Worm (Caenorhabditis elegans) whole organism, mixed stage, embryonic: ENCODE data around the gene dod-20.

Source experiments
- M03D4.4 ChIP-seq: sonication (generic microtip); optimal IDR thresholded peaks from 2 replicates; lab custom pipeline; 2017; ENCODE audit warnings: mild to moderate bottlenecking, missing genetic modification characterization, missing compliant biosample characterization
- bed-3 ChIP-seq: fragments of 200-800 bp; sonication (Bioruptor generic); optimal IDR thresholded peaks from 3 replicates; lab custom pipeline; 2018; ENCODE audit warnings: mild to moderate bottlenecking, missing genetic modification characterization, moderate library complexity, missing compliant biosample characterization
- blmp-1 ChIP-seq: fragments of 150-350 bp; optimal IDR thresholded peaks from 2 replicates; lab custom pipeline; 2014; ENCODE audit warnings: missing biosample characterization, missing genetic modification characterization
- ceh-39 ChIP-seq: fragments of 150-350 bp; optimal IDR thresholded peaks from 2 replicates; lab custom pipeline; 2014; ENCODE audit warnings: missing biosample characterization, missing genetic modification characterization
- ceh-83 ChIP-seq: fragments of 200-800 bp; sonication (Bioruptor generic); optimal IDR thresholded peaks from 2 replicates; lab custom pipeline; 2018; ENCODE audit warnings: mild to moderate bottlenecking, missing genetic modification characterization, missing compliant biosample characterization
- ces-1 ChIP-seq: fragments of 150-350 bp; optimal IDR thresholded peaks from 2 replicates; lab custom pipeline; 2014; ENCODE audit warnings: missing biosample characterization, missing genetic modification reagents, missing genetic modification characterization
- drap-1 ChIP-seq: fragments of 200-800 bp; sonication (Bioruptor generic); optimal IDR thresholded peaks from 3 replicates; lab custom pipeline; 2018; ENCODE audit warnings: mild to moderate bottlenecking, missing genetic modification characterization, missing compliant biosample characterization
- elt-1 ChIP-seq: sonication (generic microtip); optimal IDR thresholded peaks from 2 replicates; lab custom pipeline; 2017; ENCODE audit warnings: missing genetic modification characterization, mild to moderate bottlenecking, missing compliant biosample characterization, antibody characterized with exemption, moderate library complexity, borderline replicate concordance; ENCODE audit not compliant: insufficient read depth
- elt-3 ChIP-seq: fragments of 150-350 bp; optimal IDR thresholded peaks from 2 replicates; lab custom pipeline; 2014; ENCODE audit warnings: missing biosample characterization, missing genetic modification characterization
- flh-1 ChIP-seq: fragments of 200-800 bp; sonication (Bioruptor generic); optimal IDR thresholded peaks from 2 replicates; lab custom pipeline; 2018; ENCODE audit warnings: mild to moderate bottlenecking, missing genetic modification characterization, moderate library complexity, missing compliant biosample characterization
- ham-2 ChIP-seq: fragments of 200-800 bp; sonication (Bioruptor generic); optimal IDR thresholded peaks from 2 replicates; lab custom pipeline; 2018; ENCODE audit warnings: mild to moderate bottlenecking, missing genetic modification characterization, missing compliant biosample characterization
- hlh-1 ChIP-seq: fragments of 150-350 bp; optimal IDR thresholded peaks from 2 replicates; lab custom pipeline; 2014; ENCODE audit warnings: missing biosample characterization, missing genetic modification reagents, missing genetic modification characterization
- lin-13 ChIP-seq: fragments of 150-350 bp; optimal IDR thresholded peaks from 2 replicates; lab custom pipeline; 2014; ENCODE audit warnings: missing biosample characterization, missing genetic modification characterization
- lin-32 ChIP-seq: fragments of 200-800 bp; sonication (Bioruptor generic); optimal IDR thresholded peaks from 2 replicates; lab custom pipeline; 2018; ENCODE audit warnings: mild to moderate bottlenecking, missing genetic modification characterization, missing compliant biosample characterization
- lsy-2 ChIP-seq: fragments of 150-350 bp; optimal IDR thresholded peaks from 2 replicates; lab custom pipeline; 2014; ENCODE audit warnings: missing biosample characterization, missing genetic modification characterization
- mab-5 ChIP-seq: fragments of 150-350 bp; optimal IDR thresholded peaks from 2 replicates; lab custom pipeline; 2014; ENCODE audit warnings: missing biosample characterization, missing genetic modification characterization
- mep-1 ChIP-seq: fragments of 150-350 bp; optimal IDR thresholded peaks from 2 replicates; lab custom pipeline; 2017; ENCODE audit warnings: missing biosample characterization, missing genetic modification reagents, missing genetic modification characterization, inconsistent platforms
- mls-2 ChIP-seq: sonication (generic microtip); optimal IDR thresholded peaks from 2 replicates; lab custom pipeline; 2016; ENCODE audit warnings: mild to moderate bottlenecking, missing genetic modification characterization, moderate library complexity, missing compliant biosample characterization
- nhr-12 ChIP-seq: fragments of 150-350 bp; optimal IDR thresholded peaks from 2 replicates; lab custom pipeline; 2014; ENCODE audit warnings: missing biosample characterization, missing genetic modification characterization
- nhr-2 ChIP-seq: fragments of 150-350 bp; optimal IDR thresholded peaks from 2 replicates; lab custom pipeline; 2014; ENCODE audit warnings: missing biosample characterization, missing genetic modification characterization
- nhr-28 ChIP-seq: fragments of 150-350 bp; optimal IDR thresholded peaks from 2 replicates; lab custom pipeline; 2014; ENCODE audit warnings: missing biosample characterization, missing genetic modification characterization
- nhr-76 ChIP-seq: sonication (generic microtip); optimal IDR thresholded peaks from 2 replicates; lab custom pipeline; 2017; ENCODE audit warnings: missing biosample characterization, missing genetic modification characterization
- pha-4 ChIP-seq: fragments of 150-350 bp; optimal IDR thresholded peaks from 2 replicates; lab custom pipeline; 2018; ENCODE audit warnings: missing biosample characterization, missing genetic modification reagents, missing genetic modification characterization
- sem-2 ChIP-seq: fragments of 200-800 bp; sonication (Bioruptor generic); optimal IDR thresholded peaks from 2 replicates; lab custom pipeline; 2018; ENCODE audit warnings: mild to moderate bottlenecking, missing genetic modification characterization, missing compliant biosample characterization
- snpc-4 ChIP-seq: fragments of 150-350 bp; optimal IDR thresholded peaks from 2 replicates; lab custom pipeline; 2014; ENCODE audit warnings: missing biosample characterization, missing genetic modification characterization
- sptf-1 ChIP-seq: sonication (generic microtip); optimal IDR thresholded peaks from 2 replicates; lab custom pipeline; 2017; ENCODE audit warnings: mild to moderate bottlenecking, missing genetic modification characterization, moderate library complexity, missing compliant biosample characterization
- tbx-8 ChIP-seq: fragments of 200-800 bp; sonication (Bioruptor generic); optimal IDR thresholded peaks from 2 replicates; lab custom pipeline; 2018; ENCODE audit warnings: mild to moderate bottlenecking, missing genetic modification characterization, moderate library complexity, missing compliant biosample characterization
- unc-120 ChIP-seq: sonication (generic microtip); optimal IDR thresholded peaks from 2 replicates; lab custom pipeline; 2017; ENCODE audit warnings: missing genetic modification characterization, missing compliant biosample characterization; ENCODE audit not compliant: poor library complexity, severe bottlenecking
- unc-39 ChIP-seq: fragments of 150-350 bp; optimal IDR thresholded peaks from 2 replicates; lab custom pipeline; 2014; ENCODE audit warnings: missing biosample characterization, missing genetic modification characterization
- unc-62 ChIP-seq: fragments of 150-350 bp; optimal IDR thresholded peaks from 2 replicates; lab custom pipeline; 2014; ENCODE audit warnings: missing biosample characterization, missing genetic modification reagents, missing genetic modification characterization
- zip-8 ChIP-seq: fragments of 150-350 bp; optimal IDR thresholded peaks from 2 replicates; lab custom pipeline; 2014; ENCODE audit warnings: missing biosample characterization, missing genetic modification characterization

The dod-20 gene

ce11 chrV:440923-441322, 18.7 kb downstream of the dod-20 start, which contains the start of gene B0554.7:
TSS of gene B0554.7 (minus strand) at chrV:441023.
- TF ChIP-seq lsy-2 (tag; lab: Kevin White, UChicago), result no peak
- TF ChIP-seq lin-32 (GFP tag; lab: Kevin White, UChicago), result no peak
- TF ChIP-seq sptf-1 (tag; lab: Kevin White, UChicago), result no peak
- no peak for TF ChIP-seq ceh-83 (GFP tag; lab: Kevin White, UChicago)
- TF ChIP-seq tbx-8 (GFP tag; lab: Kevin White, UChicago), result no peak
- no peak for TF ChIP-seq lin-13 (tag; lab: Kevin White, UChicago)
- no peak for TF ChIP-seq mep-1 (tag; lab: Kevin White, UChicago)
- no peak for TF ChIP-seq sem-2 (GFP tag; lab: Kevin White, UChicago)
- no peak for TF ChIP-seq drap-1 (GFP tag; lab: Kevin White, UChicago)
- TF ChIP-seq unc-39, result no peak
- no peak for TF ChIP-seq mab-5 (tag; lab: Kevin White, UChicago)
- TF ChIP-seq pha-4 (tag; lab: Kevin White, UChicago), result no peak
- no peak for TF ChIP-seq ces-1 (GFP tag; lab: Kevin White, UChicago)
- no peak for TF ChIP-seq unc-62
- no peak for TF ChIP-seq ham-2 (GFP tag; lab: Kevin White, UChicago)

ce11 chrV:443193-443592, 21.0 kb downstream of the dod-20 start, which contains the start of gene srh-33:
TSS of gene srh-33 (minus strand) at chrV:443293.
- TF ChIP-seq nhr-12 (tag; lab: Kevin White, UChicago) (no peak), sem-2 (GFP tag; lab: Kevin White, UChicago) (no peak), M03D4.4 (tag; lab: Kevin White, UChicago) (no peak), tbx-8 (GFP tag; lab: Kevin White, UChicago) (no peak), nhr-2 (tag; lab: Kevin White, UChicago) (no peak), elt-3 (no peak), nhr-28 (no peak), blmp-1 (tag; lab: Kevin White, UChicago) (no peak), zip-8 (tag; lab: Kevin White, UChicago) (no peak), lin-32 (GFP tag; lab: Kevin White, UChicago) (no peak), ham-2 (GFP tag; lab: Kevin White, UChicago) (no peak), drap-1 (GFP tag; lab: Kevin White, UChicago) (no peak), unc-62 (no peak), bed-3 (no peak), snpc-4 (tag; lab: Kevin White, UChicago) (no peak), flh-1 (no peak), hlh-1 (tag; lab: Kevin White, UChicago) (no peak), unc-39 (no peak)

ce11 chrV:446574-446973, 24.3 kb downstream of the dod-20 start, which contains the start of gene srh-34:
TSS of gene srh-34 (minus strand) at chrV:446674.
- no peak for TF ChIP-seq nhr-76 (tag; lab: Kevin White, UChicago)
- no peak for TF ChIP-seq unc-39
- no peak for TF ChIP-seq lsy-2 (tag; lab: Kevin White, UChicago)
- no peak for TF ChIP-seq nhr-12 (tag; lab: Kevin White, UChicago)
- no peak for TF ChIP-seq elt-1 (tag; lab: Kevin White, UChicago)
- TF ChIP-seq bed-3, result no peak
- TF ChIP-seq unc-120 (tag; lab: Kevin White, UChicago), result no peak
- no peak for TF ChIP-seq zip-8 (tag; lab: Kevin White, UChicago)
- TF ChIP-seq M03D4.4 (tag; lab: Kevin White, UChicago), result no peak
- TF ChIP-seq snpc-4 (tag; lab: Kevin White, UChicago), result no peak
- TF ChIP-seq ceh-39 (tag; lab: Kevin White, UChicago), result no peak
- no peak for TF ChIP-seq mls-2
- TF ChIP-seq mep-1 (tag; lab: Kevin White, UChicago), result no peak
- TF ChIP-seq ham-2 (GFP tag; lab: Kevin White, UChicago), result no peak
- TF ChIP-seq sptf-1 (tag; lab: Kevin White, UChicago), result no peak
- TF ChIP-seq, all 35 proteins: peak for 0

ce11 chrV:446988-447387, 24.8 kb downstream of the dod-20 start:
- no peak for TF ChIP-seq unc-62
- no peak for TF ChIP-seq elt-3
- TF ChIP-seq sem-2 (GFP tag; lab: Kevin White, UChicago), result no peak
- no peak for TF ChIP-seq drap-1 (GFP tag; lab: Kevin White, UChicago)
- TF ChIP-seq M03D4.4 (tag; lab: Kevin White, UChicago), result no peak
- TF ChIP-seq, all 35 proteins: peak for 0

DNA sequence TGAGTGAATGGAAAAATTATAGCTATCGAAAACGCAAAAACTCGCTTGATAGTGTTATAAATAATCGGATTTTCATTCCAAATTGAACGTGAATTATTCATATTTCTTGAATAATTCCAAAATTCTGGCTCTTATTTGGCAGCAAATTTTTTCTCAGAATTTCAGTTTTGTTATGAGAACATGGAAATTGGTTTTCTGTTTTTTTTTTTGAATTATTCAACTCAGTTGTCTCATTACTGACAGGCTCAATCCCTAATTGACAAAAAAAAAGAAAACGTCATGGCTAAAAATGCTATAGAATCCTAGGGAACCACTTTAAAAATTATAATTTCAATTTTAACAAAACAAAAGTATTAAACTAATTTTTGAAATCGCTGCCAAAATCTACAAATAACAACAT, 26.9 kb downstream of the dod-20 start, which contains the start of gene srh-35:
Gene srh-35 (minus strand): TSS at position 101 of the 400 bp plus-strand sequence.
- TF ChIP-seq sem-2 (GFP tag; lab: Kevin White, UChicago), result no peak
- no peak for TF ChIP-seq flh-1
- TF ChIP-seq nhr-12 (tag; lab: Kevin White, UChicago), result no peak
- no peak for TF ChIP-seq sptf-1 (tag; lab: Kevin White, UChicago)
- TF ChIP-seq nhr-76 (tag; lab: Kevin White, UChicago), result no peak
- no peak for TF ChIP-seq nhr-2 (tag; lab: Kevin White, UChicago)
- no peak for TF ChIP-seq mep-1 (tag; lab: Kevin White, UChicago)
- TF ChIP-seq hlh-1 (tag; lab: Kevin White, UChicago), result no peak
